Worm (Caenorhabditis elegans) whole organism, mixed stage, embryonic: ENCODE measurements around the gene W01C9.2.
A peak's percentile ranks its signal among the peaks of the same experiment; 100 is the strongest.

Experiments
- M03D4.4 ChIP-seq: sonication (generic microtip); optimal IDR thresholded peaks from 2 replicates; lab custom pipeline; 2017; ENCODE audit warnings: mild to moderate bottlenecking, missing genetic modification characterization, missing compliant biosample characterization
- blmp-1 ChIP-seq: fragments of 150-350 bp; optimal IDR thresholded peaks from 2 replicates; lab custom pipeline; 2014; ENCODE audit warnings: missing biosample characterization, missing genetic modification characterization
- ceh-43 ChIP-seq: fragments of 200-800 bp; sonication (Bioruptor generic); optimal IDR thresholded peaks from 2 replicates; lab custom pipeline; 2018; ENCODE audit warnings: mild to moderate bottlenecking, missing genetic modification characterization, moderate library complexity, missing compliant biosample characterization
- ceh-83 ChIP-seq: fragments of 200-800 bp; sonication (Bioruptor generic); optimal IDR thresholded peaks from 2 replicates; lab custom pipeline; 2018; ENCODE audit warnings: mild to moderate bottlenecking, missing genetic modification characterization, missing compliant biosample characterization
- ces-1 ChIP-seq: fragments of 150-350 bp; optimal IDR thresholded peaks from 2 replicates; lab custom pipeline; 2014; ENCODE audit warnings: missing biosample characterization, missing genetic modification reagents, missing genetic modification characterization
- cnd-1 ChIP-seq: fragments of 200-800 bp; sonication (Bioruptor generic); optimal IDR thresholded peaks from 2 replicates; lab custom pipeline; 2018; ENCODE audit warnings: mild to moderate bottlenecking, missing genetic modification characterization, missing compliant biosample characterization
- drap-1 ChIP-seq: fragments of 200-800 bp; sonication (Bioruptor generic); optimal IDR thresholded peaks from 3 replicates; lab custom pipeline; 2018; ENCODE audit warnings: mild to moderate bottlenecking, missing genetic modification characterization, missing compliant biosample characterization
- elt-1 ChIP-seq: sonication (generic microtip); optimal IDR thresholded peaks from 2 replicates; lab custom pipeline; 2017; ENCODE audit warnings: missing genetic modification characterization, mild to moderate bottlenecking, missing compliant biosample characterization, antibody characterized with exemption, moderate library complexity, borderline replicate concordance; ENCODE audit not compliant: insufficient read depth
- elt-3 ChIP-seq: fragments of 150-350 bp; optimal IDR thresholded peaks from 2 replicates; lab custom pipeline; 2014; ENCODE audit warnings: missing biosample characterization, missing genetic modification characterization
- flh-1 ChIP-seq: fragments of 200-800 bp; sonication (Bioruptor generic); optimal IDR thresholded peaks from 2 replicates; lab custom pipeline; 2018; ENCODE audit warnings: mild to moderate bottlenecking, missing genetic modification characterization, moderate library complexity, missing compliant biosample characterization
- ham-2 ChIP-seq: fragments of 200-800 bp; sonication (Bioruptor generic); optimal IDR thresholded peaks from 2 replicates; lab custom pipeline; 2018; ENCODE audit warnings: mild to moderate bottlenecking, missing genetic modification characterization, missing compliant biosample characterization
- hlh-1 ChIP-seq: fragments of 150-350 bp; optimal IDR thresholded peaks from 2 replicates; lab custom pipeline; 2014; ENCODE audit warnings: missing biosample characterization, missing genetic modification reagents, missing genetic modification characterization
- lin-13 ChIP-seq: fragments of 150-350 bp; optimal IDR thresholded peaks from 2 replicates; lab custom pipeline; 2014; ENCODE audit warnings: missing biosample characterization, missing genetic modification characterization
- lin-32 ChIP-seq: fragments of 200-800 bp; sonication (Bioruptor generic); optimal IDR thresholded peaks from 2 replicates; lab custom pipeline; 2018; ENCODE audit warnings: mild to moderate bottlenecking, missing genetic modification characterization, missing compliant biosample characterization
- lsy-2 ChIP-seq: fragments of 150-350 bp; optimal IDR thresholded peaks from 2 replicates; lab custom pipeline; 2014; ENCODE audit warnings: missing biosample characterization, missing genetic modification characterization
- mab-5 ChIP-seq: fragments of 150-350 bp; optimal IDR thresholded peaks from 2 replicates; lab custom pipeline; 2014; ENCODE audit warnings: missing biosample characterization, missing genetic modification characterization
- mep-1 ChIP-seq: fragments of 150-350 bp; optimal IDR thresholded peaks from 2 replicates; lab custom pipeline; 2017; ENCODE audit warnings: missing biosample characterization, missing genetic modification reagents, missing genetic modification characterization, inconsistent platforms
- mls-2 ChIP-seq: sonication (generic microtip); optimal IDR thresholded peaks from 2 replicates; lab custom pipeline; 2016; ENCODE audit warnings: mild to moderate bottlenecking, missing genetic modification characterization, moderate library complexity, missing compliant biosample characterization
- nhr-12 ChIP-seq: fragments of 150-350 bp; optimal IDR thresholded peaks from 2 replicates; lab custom pipeline; 2014; ENCODE audit warnings: missing biosample characterization, missing genetic modification characterization
- nhr-237 ChIP-seq: fragments of 150-350 bp; optimal IDR thresholded peaks from 2 replicates; lab custom pipeline; 2014; ENCODE audit warnings: missing biosample characterization, missing genetic modification characterization
- nhr-28 ChIP-seq: fragments of 150-350 bp; optimal IDR thresholded peaks from 2 replicates; lab custom pipeline; 2014; ENCODE audit warnings: missing biosample characterization, missing genetic modification characterization
- pha-4 ChIP-seq: fragments of 150-350 bp; optimal IDR thresholded peaks from 2 replicates; lab custom pipeline; 2018; ENCODE audit warnings: missing biosample characterization, missing genetic modification reagents, missing genetic modification characterization
- snpc-4 ChIP-seq: fragments of 150-350 bp; optimal IDR thresholded peaks from 2 replicates; lab custom pipeline; 2014; ENCODE audit warnings: missing biosample characterization, missing genetic modification characterization
- sptf-1 ChIP-seq: sonication (generic microtip); optimal IDR thresholded peaks from 2 replicates; lab custom pipeline; 2017; ENCODE audit warnings: mild to moderate bottlenecking, missing genetic modification characterization, moderate library complexity, missing compliant biosample characterization
- unc-120 ChIP-seq: sonication (generic microtip); optimal IDR thresholded peaks from 2 replicates; lab custom pipeline; 2017; ENCODE audit warnings: missing genetic modification characterization, missing compliant biosample characterization; ENCODE audit not compliant: poor library complexity, severe bottlenecking
- unc-39 ChIP-seq: fragments of 150-350 bp; optimal IDR thresholded peaks from 2 replicates; lab custom pipeline; 2014; ENCODE audit warnings: missing biosample characterization, missing genetic modification characterization
- unc-62 ChIP-seq: fragments of 150-350 bp; optimal IDR thresholded peaks from 2 replicates; lab custom pipeline; 2014; ENCODE audit warnings: missing biosample characterization, missing genetic modification reagents, missing genetic modification characterization
- zip-8 ChIP-seq: fragments of 150-350 bp; optimal IDR thresholded peaks from 2 replicates; lab custom pipeline; 2014; ENCODE audit warnings: missing biosample characterization, missing genetic modification characterization
- ztf-11 ChIP-seq: fragments of 150-350 bp; optimal IDR thresholded peaks from 2 replicates; lab custom pipeline; 2014; ENCODE audit warnings: missing biosample characterization, missing genetic modification characterization

W01C9.2 gene

ce11 chrII:8518210-8518609, 17.9 kb upstream of the W01C9.2 start, which contains the start of gene T13H5.8:
Gene T13H5.8, plus strand, starts transcription at chrII:8518510.
- TF ChIP-seq hlh-1 (tag; lab: Kevin White, UChicago) = no peak
- no peak for TF ChIP-seq unc-39
- no peak for TF ChIP-seq nhr-28 (tag; lab: Kevin White, UChicago)
- TF ChIP-seq lsy-2 (tag; lab: Kevin White, UChicago) = no peak
- no peak for TF ChIP-seq lin-13 (tag; lab: Kevin White, UChicago)
- TF ChIP-seq nhr-237 (tag; lab: Kevin White, UChicago) = no peak
- no peak for TF ChIP-seq ceh-43
- TF ChIP-seq mab-5 (tag; lab: Kevin White, UChicago) = no peak
- TF ChIP-seq blmp-1 (tag; lab: Kevin White, UChicago) = no peak
- TF ChIP-seq unc-120 (tag; lab: Kevin White, UChicago) = no peak
- TF ChIP-seq elt-3 (tag; lab: Kevin White, UChicago) = no peak
- TF ChIP-seq unc-62 (GFP tag; lab: Kevin White, UChicago) = no peak
- TF ChIP-seq zip-8 (tag; lab: Kevin White, UChicago) = no peak
- TF ChIP-seq ces-1 = no peak
- no peak for TF ChIP-seq mep-1
- TF ChIP-seq flh-1 (GFP tag; lab: Kevin White, UChicago) = no peak
- no peak for TF ChIP-seq snpc-4 (tag; lab: Kevin White, UChicago)
- TF ChIP-seq ceh-83 (GFP tag; lab: Kevin White, UChicago) = no peak

DNA sequence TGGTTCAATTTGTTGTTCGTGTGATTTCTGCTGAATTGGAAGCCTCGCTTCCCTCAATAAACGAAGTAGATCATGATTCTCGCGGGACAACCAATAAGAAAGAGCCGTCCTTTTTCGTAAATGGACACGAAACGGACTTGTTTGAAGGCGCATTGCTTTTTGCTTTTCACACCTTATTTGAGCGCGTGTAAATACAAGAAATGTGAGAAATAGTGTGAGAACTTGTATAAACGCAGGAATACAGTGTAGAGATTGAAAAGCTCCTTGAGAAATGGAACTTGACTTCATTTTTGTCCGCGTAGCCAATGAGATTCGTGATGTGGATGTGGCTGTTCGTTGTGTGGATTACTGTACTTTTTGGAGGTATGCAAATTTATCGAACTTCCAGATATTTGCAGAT, 15.5 kb upstream of the W01C9.2 start, which contains the start of gene cht-2:
Gene cht-2 (plus strand): TSS at position 301 of the 400 bp plus-strand sequence.
- TF ChIP-seq hlh-1 (tag; lab: Kevin White, UChicago) (no peak), lin-32 (GFP tag; lab: Kevin White, UChicago) (no peak), ham-2 (GFP tag; lab: Kevin White, UChicago) (no peak)

DNA sequence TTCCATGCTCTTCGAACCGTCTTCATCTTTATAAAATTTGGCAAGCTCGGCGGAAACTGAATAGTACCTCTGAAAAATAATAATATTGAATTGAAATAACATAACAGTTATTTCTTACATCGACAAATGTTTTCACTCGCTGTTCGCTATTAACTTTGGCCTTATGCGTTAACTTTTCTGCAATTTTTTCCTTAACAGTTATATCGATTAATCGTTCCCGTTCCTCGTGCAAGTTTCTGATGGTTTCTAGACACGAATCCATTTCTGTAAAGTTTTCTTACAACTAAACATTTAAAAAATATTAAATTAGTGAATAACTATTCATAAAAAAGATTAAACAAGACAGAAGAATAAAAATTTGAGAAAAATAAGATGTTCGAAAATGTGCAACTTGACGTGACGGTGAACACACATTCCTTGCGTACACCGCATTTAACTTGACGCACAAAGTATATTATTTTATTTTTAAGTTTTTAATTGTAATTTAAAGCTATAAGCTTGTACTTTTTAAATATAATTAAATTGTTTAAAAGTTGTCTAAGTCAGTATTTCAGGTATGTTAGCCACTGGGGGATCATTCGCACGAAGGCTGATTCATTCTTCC, 10.9 kb upstream of the W01C9.2 start, which contains the start of the genes prp-9 and mrps-18B:
Gene prp-9 (minus strand): TSS at position 264 of the 604 bp plus-strand sequence.
Gene mrps-18B (plus strand): TSS at position 549 of the 604 bp plus-strand sequence.
- TF ChIP-seq ztf-11 (tag; lab: Kevin White, UChicago) (no peak), mab-5 (tag; lab: Kevin White, UChicago) (no peak), lsy-2 (tag; lab: Kevin White, UChicago) (peak; percentile 30), pha-4 (tag; lab: Kevin White, UChicago) (no peak), unc-62 (GFP tag; lab: Kevin White, UChicago) (no peak)

DNA sequence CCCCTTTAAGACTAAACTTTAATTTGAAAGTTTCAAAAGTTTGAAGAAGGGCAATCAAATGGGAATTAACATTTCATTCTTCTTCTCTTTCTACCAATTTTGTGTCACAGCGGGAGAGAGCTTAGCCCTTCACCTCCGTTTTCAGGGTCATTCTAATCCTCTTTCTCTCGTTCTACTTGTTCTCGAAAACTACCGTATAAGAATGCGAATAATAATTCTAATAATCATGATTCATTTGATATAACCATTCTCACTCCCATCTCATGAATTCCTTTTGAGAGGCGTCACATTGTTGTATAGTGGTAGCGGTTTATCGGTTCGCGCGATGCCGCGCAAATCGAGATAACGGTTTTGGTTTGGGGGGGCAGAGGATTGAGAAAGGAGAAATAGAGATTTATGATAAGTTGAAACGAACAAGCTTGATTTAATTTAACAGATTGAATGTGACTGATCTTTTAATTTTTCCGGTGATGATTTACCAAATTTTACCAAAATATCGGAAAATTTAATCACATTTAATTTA, 6.9 kb upstream of the W01C9.2 start:
- TF ChIP-seq ham-2 (GFP tag; lab: Kevin White, UChicago) = peak; percentile 78
- TF ChIP-seq elt-1 (tag; lab: Kevin White, UChicago) = peak; percentile 68
- no peak for TF ChIP-seq mab-5 (tag; lab: Kevin White, UChicago)
- TF ChIP-seq ces-1 = no peak

- TF ChIP-seq elt-1 (tag; lab: Kevin White, UChicago) (no peak), sptf-1 (no peak), lsy-2 (tag; lab: Kevin White, UChicago) (no peak), unc-120 (tag; lab: Kevin White, UChicago) (no peak), ceh-43 (no peak), ztf-11 (tag; lab: Kevin White, UChicago) (no peak), elt-3 (tag; lab: Kevin White, UChicago) (no peak), cnd-1 (tag; lab: Kevin White, UChicago) (no peak), nhr-12 (tag; lab: Kevin White, UChicago) (no peak), M03D4.4 (no peak), mls-2 (tag; lab: Kevin White, UChicago) (no peak), mab-5 (tag; lab: Kevin White, UChicago) (no peak), drap-1 (GFP tag; lab: Kevin White, UChicago) (no peak), hlh-1 (tag; lab: Kevin White, UChicago) (no peak), mep-1 (no peak)
These were observed 4.9 kb upstream of the W01C9.2 start, which contains the start of gene gldi-7 for ce11 chrII:8531181-8531759. Gene gldi-7, minus strand, starts transcription at chrII:8531222.
